Fruit fly (Drosophila melanogaster): ENCODE results near the gene Gr8a.

The Gr8a gene

dm6 chrX:9243417-9243884 lies 16.5 kb downstream of the Gr8a start, which contains the start of the genes mxc and Larp7 (continued):
- TF ChIP-seq CG11560 (tag; IDR thresholded peaks at IDR 0.05): 0 out of 3 replicates have a peak, but pooled peaks have one; percentile 50
- no peak for TF ChIP-seq Ravus (GFP tag; IDR thresholded peaks at IDR 0.05)
- peak; percentile 16 for TF ChIP-seq CG4282 (GFP tag; optimal IDR thresholded peaks at IDR 0.05)
- TF ChIP-seq stc (GFP tag; IDR thresholded peaks at IDR 0.05): peak; percentile 16; the same call in 1 of the 2 replicates
- no peak for TF ChIP-seq TFAM (GFP tag; optimal IDR thresholded peaks at IDR 0.05)
- peak; percentile 32 for TF ChIP-seq CG10462 (GFP tag; optimal IDR thresholded peaks at IDR 0.05)
- no peak for TF ChIP-seq oc (tag; optimal IDR thresholded peaks at IDR 0.05)
- TF ChIP-seq CG10959 (GFP tag; IDR thresholded peaks at IDR 0.05): no peak
- TF ChIP-seq CG17359 (tag; optimal IDR thresholded peaks at IDR 0.05): no peak
- TF ChIP-seq org-1 (GFP tag; optimal IDR thresholded peaks at IDR 0.05): no peak
- no peak for TF ChIP-seq repo (GFP tag; optimal IDR thresholded peaks at IDR 0.05)
- TF ChIP-seq MBD-R2 (GFP tag; IDR thresholded peaks at IDR 0.05): peak; percentile 80
- TF ChIP-seq ssp (GFP tag; IDR thresholded peaks at IDR 0.05): peak; percentile 55
- TF ChIP-seq CG16863 (GFP tag; optimal IDR thresholded peaks at IDR 0.05): peak; percentile 33
- TF ChIP-seq bab2 (GFP tag; optimal IDR thresholded peaks at IDR 0.05): peak; percentile 59
- peak; percentile 13 for TF ChIP-seq ftz-f1 (GFP tag; optimal IDR thresholded peaks at IDR 0.05)
- TF ChIP-seq Drgx (GFP tag; IDR thresholded peaks at IDR 0.05): no peak
- TF ChIP-seq Tbp (GFP tag; optimal IDR thresholded peaks at IDR 0.05): no peak
- TF ChIP-seq CG1603 (tag; optimal IDR thresholded peaks at IDR 0.05): no peak
- TF ChIP-seq NK7.1 (GFP tag; optimal IDR thresholded peaks at IDR 0.05): no peak
- peak; percentile 79; the same call in 2 of the 4 replicates for TF ChIP-seq chinmo (GFP tag; IDR thresholded peaks at IDR 0.05; ENCODE audit: partially characterized antibody)
- no peak for TF ChIP-seq CG1529 (GFP tag; optimal IDR thresholded peaks at IDR 0.05)
- 0 out of 2 replicates have a peak, but pooled peaks have one; percentile 26 for TF ChIP-seq Adf1 (GFP tag; IDR thresholded peaks at IDR 0.05)
- peak; percentile 38; the same call in 1 of the 2 replicates for TF ChIP-seq CG10366 (GFP tag; IDR thresholded peaks at IDR 0.05)
- no peak for TF ChIP-seq CG3726 (GFP tag; IDR thresholded peaks at IDR 0.05)
- no peak for TF ChIP-seq peb (GFP tag; IDR thresholded peaks at IDR 0.05)
- TF ChIP-seq Nf-YA (GFP tag; IDR thresholded peaks at IDR 0.05): no peak
- TF ChIP-seq CG6654 (GFP tag; optimal IDR thresholded peaks at IDR 0.05): no peak
- TF ChIP-seq zen2 (GFP tag; IDR thresholded peaks at IDR 0.05; ENCODE audit: partially characterized antibody): peak; percentile 67; the same call in 1 of the 3 replicates
- no peak for TF ChIP-seq CG18599 (GFP tag; optimal IDR thresholded peaks at IDR 0.05)
- TF ChIP-seq unc-4 (GFP tag; IDR thresholded peaks at IDR 0.05; ENCODE audit: partially characterized antibody): peak; percentile 92
- TF ChIP-seq esg (GFP tag; conservative IDR thresholded peaks at IDR 0.05): peak; percentile 40; the same call in 1 of the 2 replicates
- no peak for TF ChIP-seq CG1233 (GFP tag; optimal IDR thresholded peaks at IDR 0.05)
- no peak for TF ChIP-seq CG7271 (tag; optimal IDR thresholded peaks at IDR 0.05)
- no peak for TF ChIP-seq caup (GFP tag; optimal IDR thresholded peaks at IDR 0.05; ENCODE audit: severe bottlenecking)
- peak in 1 of 2 experiments; percentile 36 for TF ChIP-seq bsh (GFP tag; optimal IDR thresholded peaks at IDR 0.05)
- TF ChIP-seq CG11695 (GFP tag; IDR thresholded peaks at IDR 0.05): no peak
- peak; percentile 69 for TF ChIP-seq mam (GFP tag; optimal IDR thresholded peaks at IDR 0.05)
- TF ChIP-seq HmgZ (tag; optimal IDR thresholded peaks at IDR 0.05): peak; percentile 77
- TF ChIP-seq kah (GFP tag; optimal IDR thresholded peaks at IDR 0.05): no peak
- no peak for TF ChIP-seq Meics (GFP tag; optimal IDR thresholded peaks at IDR 0.05)
- TF ChIP-seq gt (GFP tag; IDR thresholded peaks at IDR 0.05): no peak
- peak; percentile 77 for TF ChIP-seq zfh2 (GFP tag; optimal IDR thresholded peaks at IDR 0.05)
- TF ChIP-seq BEAF-32 (GFP tag; optimal IDR thresholded peaks at IDR 0.05): peak; percentile 94
- no peak for TF ChIP-seq hth (optimal IDR thresholded peaks at IDR 0.05)
- TF ChIP-seq lov (optimal IDR thresholded peaks at IDR 0.05): no peak
- TF ChIP-seq lov (GFP tag; IDR thresholded peaks at IDR 0.05): no peak
- peak; percentile 71 for TF ChIP-seq amos (GFP tag; IDR thresholded peaks at IDR 0.05; ENCODE audit: partially characterized antibody)
- no peak for TF ChIP-seq CG17328 (GFP tag; IDR thresholded peaks at IDR 0.05)
- peak; percentile 49; the same call in 1 of the 2 replicates for TF ChIP-seq CG14014 (GFP tag; IDR thresholded peaks at IDR 0.05)
- no peak for TF ChIP-seq Sry-β (GFP tag; optimal IDR thresholded peaks at IDR 0.05)

All from whole organism, embryonic.